Fruit fly (Drosophila melanogaster): Measurements from ENCODE around the gene Eig71Ec.

Eig71Ec gene

DNA sequence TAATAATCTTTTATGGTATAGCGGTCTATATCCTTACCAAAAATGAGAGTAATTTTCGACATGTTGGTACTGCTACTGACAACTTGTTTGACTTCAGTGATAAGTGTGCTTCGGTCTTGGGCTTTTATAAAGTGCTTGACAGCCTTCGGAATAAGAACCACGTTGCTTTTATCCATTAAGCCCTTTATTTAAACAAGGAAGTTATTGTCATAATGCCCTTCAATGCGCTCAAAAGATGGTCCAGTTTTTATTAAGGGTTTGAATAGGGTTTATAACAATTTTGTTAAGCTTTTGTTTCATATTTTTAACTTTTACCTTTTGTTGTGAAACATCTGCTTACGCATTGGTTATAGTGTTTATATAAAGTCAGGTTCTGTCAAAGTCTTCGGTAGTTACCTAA is at the start of gene Eig71Ec, which contains the start of gene Eig71Ed:
Eig71Ec (minus strand) TSS at position 101 of the 400 bp plus-strand sequence.
Eig71Ed (plus strand) TSS at position 384 of the 400 bp plus-strand sequence.
- TF ChIP-seq CG33017 (tag; optimal IDR thresholded peaks at IDR 0.05) (no peak), CG12768 (GFP tag; optimal IDR thresholded peaks at IDR 0.05) (no peak), CG14711 (tag; optimal IDR thresholded peaks at IDR 0.05) (no peak), Hr96 (GFP tag; optimal IDR thresholded peaks at IDR 0.05) (no peak), CG7045 (GFP tag; optimal IDR thresholded peaks at IDR 0.05) (no peak), tj (GFP tag; optimal IDR thresholded peaks at IDR 0.05) (no peak), kay (GFP tag; ENCODE audit: borderline replicate concordance) (no peak), cnc (optimal IDR thresholded peaks at IDR 0.05) (no peak), CG7101 (tag; optimal IDR thresholded peaks at IDR 0.05) (no peak), CG5204 (GFP tag; optimal IDR thresholded peaks at IDR 0.05) (no peak), CG11617 (GFP tag; optimal IDR thresholded peaks at IDR 0.05) (no peak), toe (GFP tag; optimal IDR thresholded peaks at IDR 0.05) (no peak), pad (GFP tag; optimal IDR thresholded peaks at IDR 0.05) (no peak), Mnt (GFP tag; optimal IDR thresholded peaks at IDR 0.05) (no peak), CG1620 (GFP tag; optimal IDR thresholded peaks at IDR 0.05) (no peak), cic (GFP tag; optimal IDR thresholded peaks at IDR 0.05) (no peak), Crg-1 (GFP tag; optimal IDR thresholded peaks at IDR 0.05) (no peak)

DNA sequence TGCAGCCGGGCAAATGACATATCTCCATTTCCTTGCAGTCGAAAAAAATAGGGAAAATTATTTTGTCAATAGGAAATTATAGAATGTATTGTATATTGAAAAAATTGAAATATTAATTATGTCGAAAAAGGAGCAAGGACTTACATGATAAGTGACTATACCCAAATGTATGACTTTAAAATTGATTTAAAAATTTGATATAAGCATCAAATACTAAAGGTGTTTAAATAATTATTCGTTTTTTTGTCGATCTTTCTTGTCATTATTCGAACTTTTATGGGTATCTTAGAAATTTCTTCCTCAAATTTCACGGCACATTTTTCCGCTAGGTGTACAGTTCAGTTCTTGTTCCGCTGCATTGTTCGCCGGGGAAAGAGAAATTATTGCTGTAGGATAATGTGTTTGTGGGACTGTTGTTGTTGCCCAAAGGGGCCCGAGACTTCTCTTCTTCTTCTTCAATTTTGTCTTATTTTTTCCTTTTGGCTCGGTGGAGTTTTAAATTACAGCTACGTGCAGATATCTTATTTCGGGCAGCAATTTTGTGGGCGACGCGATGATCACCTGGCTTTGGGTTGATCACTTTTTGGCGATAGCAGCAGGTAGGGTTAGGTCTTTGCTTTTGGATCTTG is 48.4 kb upstream of the Eig71Ec start:
- TF ChIP-seq CG1620 (GFP tag; optimal IDR thresholded peaks at IDR 0.05) (no peak), Clk (GFP tag; optimal IDR thresholded peaks at IDR 0.05) (no peak), CG5204 (GFP tag; optimal IDR thresholded peaks at IDR 0.05) (no peak), CG14711 (tag; optimal IDR thresholded peaks at IDR 0.05) (no peak), cic (GFP tag; optimal IDR thresholded peaks at IDR 0.05) (no peak), CG11617 (GFP tag; optimal IDR thresholded peaks at IDR 0.05) (no peak)

DNA sequence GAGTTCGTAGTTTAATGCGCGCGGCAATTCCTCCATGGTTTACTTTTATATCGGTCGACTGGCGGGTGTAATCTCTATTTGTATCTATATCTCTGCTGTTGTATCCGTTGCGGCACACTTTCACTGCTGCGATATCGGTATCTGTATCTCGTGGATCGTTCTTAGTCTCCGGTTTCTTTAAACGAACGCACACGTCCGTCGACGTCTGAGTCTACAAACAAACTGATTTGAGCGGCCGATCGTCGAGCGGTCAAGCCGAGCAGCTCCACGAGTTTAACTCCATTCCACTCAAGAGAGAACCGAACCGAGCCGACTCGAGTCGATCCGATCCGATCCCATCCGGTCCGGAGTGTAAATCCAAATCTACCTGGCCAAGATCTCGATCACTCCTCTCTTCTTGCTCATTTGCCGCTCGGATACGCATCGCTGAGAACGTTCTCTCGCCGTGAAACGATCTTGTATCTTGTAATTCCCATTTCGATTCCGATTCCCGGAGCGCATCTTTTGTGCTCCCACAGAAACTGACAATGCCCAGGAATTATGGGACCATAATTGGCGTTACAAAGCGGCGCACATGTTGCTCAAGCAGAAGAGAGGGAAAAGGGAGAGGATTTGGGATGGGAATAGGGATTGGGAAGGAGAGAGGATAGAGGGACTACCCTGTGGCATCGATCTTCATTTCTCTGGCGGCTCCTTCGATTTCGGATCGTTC is 47.7 kb upstream of the Eig71Ec start, which contains the start of gene comm2:
comm2 (minus strand) TSS at position 225 of the 712 bp plus-strand sequence.
- no peak for TF ChIP-seq Crg-1 (GFP tag; optimal IDR thresholded peaks at IDR 0.05)
- TF ChIP-seq CG7101 (tag; optimal IDR thresholded peaks at IDR 0.05): no peak
- no peak for TF ChIP-seq CG7045 (GFP tag; optimal IDR thresholded peaks at IDR 0.05)
- TF ChIP-seq CG5204 (GFP tag; optimal IDR thresholded peaks at IDR 0.05): no peak
- TF ChIP-seq ovo (GFP tag; optimal IDR thresholded peaks at IDR 0.05): no peak
- TF ChIP-seq bab1 (GFP tag; optimal IDR thresholded peaks at IDR 0.05): no peak
- no peak for TF ChIP-seq CG1620 (GFP tag; optimal IDR thresholded peaks at IDR 0.05)
- TF ChIP-seq toe (GFP tag; optimal IDR thresholded peaks at IDR 0.05): no peak
- TF ChIP-seq cnc (optimal IDR thresholded peaks at IDR 0.05): no peak
- TF ChIP-seq pad (GFP tag; optimal IDR thresholded peaks at IDR 0.05): no peak
- TF ChIP-seq CG11617 (GFP tag; optimal IDR thresholded peaks at IDR 0.05): no peak
- TF ChIP-seq CG33017 (tag; optimal IDR thresholded peaks at IDR 0.05): no peak
- TF ChIP-seq Hr96 (GFP tag; optimal IDR thresholded peaks at IDR 0.05): no peak
- TF ChIP-seq tj (GFP tag; optimal IDR thresholded peaks at IDR 0.05): no peak
- no peak for TF ChIP-seq CG14711 (tag; optimal IDR thresholded peaks at IDR 0.05)
- TF ChIP-seq kay (GFP tag; ENCODE audit: borderline replicate concordance): no peak
- no peak for TF ChIP-seq Mnt (GFP tag; optimal IDR thresholded peaks at IDR 0.05)

DNA sequence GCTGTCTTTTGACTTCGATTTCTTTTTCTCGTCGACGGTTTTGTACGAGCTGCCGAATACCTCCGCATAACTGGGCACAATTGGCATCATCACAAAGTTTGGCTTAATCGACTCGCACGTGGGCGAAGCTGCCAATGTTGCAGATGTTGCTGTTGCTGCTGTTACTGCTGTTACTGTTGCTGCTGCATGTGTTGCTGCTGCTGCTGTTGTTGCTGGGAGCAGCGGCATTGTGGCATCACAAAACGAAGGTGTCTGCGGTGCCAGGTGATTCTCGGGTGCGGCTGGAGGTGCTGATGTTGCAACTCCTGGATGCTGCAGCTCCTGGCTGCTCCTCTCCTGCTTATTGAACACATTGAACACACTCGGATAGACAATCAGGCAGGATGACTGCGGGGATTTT is 45.9 kb upstream of the Eig71Ec start:
- no peak for TF ChIP-seq Hr96 (GFP tag; optimal IDR thresholded peaks at IDR 0.05)
- no peak for TF ChIP-seq CG7101 (tag; optimal IDR thresholded peaks at IDR 0.05)
- no peak for TF ChIP-seq Mnt (GFP tag; optimal IDR thresholded peaks at IDR 0.05)
- TF ChIP-seq CG7045 (GFP tag; optimal IDR thresholded peaks at IDR 0.05): no peak
- no peak for TF ChIP-seq CG5204 (GFP tag; optimal IDR thresholded peaks at IDR 0.05)
- no peak for TF ChIP-seq CG11617 (GFP tag; optimal IDR thresholded peaks at IDR 0.05)
- TF ChIP-seq tj (GFP tag; optimal IDR thresholded peaks at IDR 0.05): no peak
- TF ChIP-seq CG12768 (GFP tag; optimal IDR thresholded peaks at IDR 0.05): no peak
- no peak for TF ChIP-seq Crg-1 (GFP tag; optimal IDR thresholded peaks at IDR 0.05)
- TF ChIP-seq ovo (GFP tag; optimal IDR thresholded peaks at IDR 0.05): no peak
- no peak for TF ChIP-seq toe (GFP tag; optimal IDR thresholded peaks at IDR 0.05)
- no peak for TF ChIP-seq pad (GFP tag; optimal IDR thresholded peaks at IDR 0.05)
- TF ChIP-seq cic (GFP tag; optimal IDR thresholded peaks at IDR 0.05): no peak
- TF ChIP-seq cnc (optimal IDR thresholded peaks at IDR 0.05): no peak
- TF ChIP-seq CG14711 (tag; optimal IDR thresholded peaks at IDR 0.05): no peak
- TF ChIP-seq CG33017 (tag; optimal IDR thresholded peaks at IDR 0.05): no peak
- no peak for TF ChIP-seq CG1620 (GFP tag; optimal IDR thresholded peaks at IDR 0.05)

DNA sequence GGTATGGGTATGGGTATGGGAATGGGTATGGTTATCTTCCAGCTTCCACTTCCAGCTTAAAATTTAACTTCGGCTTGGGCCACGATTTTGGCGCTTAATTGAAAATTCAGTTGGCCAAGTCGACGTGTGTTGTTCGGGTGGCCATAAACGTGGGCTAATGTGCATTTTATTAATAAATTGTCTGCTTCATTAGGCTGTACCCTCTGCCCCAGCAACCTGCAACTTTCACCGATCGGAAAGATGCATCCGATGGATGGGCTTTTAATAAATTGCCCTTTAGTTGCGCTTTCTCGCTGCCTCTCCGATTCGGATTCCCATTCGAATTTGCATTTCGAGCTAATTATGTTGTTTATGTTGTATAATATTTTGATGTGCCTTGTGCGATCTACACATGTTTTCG is 43.1 kb upstream of the Eig71Ec start:
- TF ChIP-seq cnc (optimal IDR thresholded peaks at IDR 0.05) (no peak), Crg-1 (GFP tag; optimal IDR thresholded peaks at IDR 0.05) (no peak), CG14711 (tag; optimal IDR thresholded peaks at IDR 0.05) (no peak), tj (GFP tag; optimal IDR thresholded peaks at IDR 0.05) (no peak), CG7101 (tag; optimal IDR thresholded peaks at IDR 0.05) (no peak), CG7045 (GFP tag; optimal IDR thresholded peaks at IDR 0.05) (no peak), ovo (GFP tag; optimal IDR thresholded peaks at IDR 0.05) (no peak), Hr96 (GFP tag; optimal IDR thresholded peaks at IDR 0.05) (no peak), CG11617 (GFP tag; optimal IDR thresholded peaks at IDR 0.05) (no peak), Mnt (GFP tag; optimal IDR thresholded peaks at IDR 0.05) (no peak), bab1 (GFP tag; optimal IDR thresholded peaks at IDR 0.05) (no peak), CG1620 (GFP tag; optimal IDR thresholded peaks at IDR 0.05) (no peak), pad (GFP tag; optimal IDR thresholded peaks at IDR 0.05) (no peak)

DNA sequence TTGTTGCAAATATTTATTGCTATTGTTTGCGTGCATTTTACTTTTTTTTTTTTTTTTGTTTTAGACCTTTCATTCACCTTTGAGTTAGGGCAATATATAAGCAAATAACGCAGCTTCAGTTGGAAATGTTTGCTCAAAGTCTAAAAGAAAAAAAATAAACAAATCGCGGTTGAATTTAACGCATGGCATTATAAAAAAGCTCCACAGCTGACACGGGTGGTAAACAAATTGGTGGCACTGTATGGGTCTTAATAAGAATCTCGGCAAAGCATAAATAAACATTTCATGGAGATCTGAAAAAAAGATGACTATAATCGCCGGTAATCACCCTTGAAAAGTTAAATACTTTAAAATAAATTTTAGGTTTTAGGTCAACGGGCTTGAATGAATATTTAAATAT is 42.4 kb upstream of the Eig71Ec start:
- TF ChIP-seq CG7101 (tag; optimal IDR thresholded peaks at IDR 0.05) (peak; percentile 4), Hr96 (GFP tag; optimal IDR thresholded peaks at IDR 0.05) (no peak)
